Worm (Caenorhabditis elegans) whole organism, L4 larva: ENCODE data around the gene F11A5.18.
A peak's percentile ranks its signal among the peaks of the same experiment; 100 is the strongest.

Source experiments
- D1046.2 ChIP-seq: fragments of 200-800 bp; sonication (Bioruptor generic); IDR thresholded peaks from 2 replicates; pipeline ENCODE4 v1.3.6; 2022; ENCODE audit warnings: missing genetic modification characterization, missing compliant biosample characterization
- F10B5.3 ChIP-seq: sonication (generic microtip); optimal IDR thresholded peaks from 2 replicates; lab custom pipeline; 2016; ENCODE audit warnings: mild to moderate bottlenecking, missing genetic modification characterization, missing compliant biosample characterization
- F26F4.8 ChIP-seq: fragments of 200-800 bp; sonication (Bioruptor generic); conservative IDR thresholded peaks from 2 replicates; pipeline ENCODE4 v1.3.6; 2022; ENCODE audit warnings: missing genetic modification characterization, missing compliant biosample characterization
- F37D6.2 ChIP-seq: sonication (generic microtip); optimal IDR thresholded peaks from 2 replicates; lab custom pipeline; 2016; ENCODE audit warnings: mild to moderate bottlenecking, missing genetic modification characterization, missing compliant biosample characterization
- F49E8.2 ChIP-seq: sonication (generic microtip); optimal IDR thresholded peaks from 2 replicates; lab custom pipeline; 2016; ENCODE audit warnings: missing compliant biosample characterization, mild to moderate bottlenecking, missing genetic modification characterization, borderline replicate concordance
- R02D3.7 ChIP-seq: fragments of 150-350 bp; sonication (generic microtip); optimal IDR thresholded peaks from 3 replicates; lab custom pipeline; 2014; ENCODE audit warnings: missing biosample characterization, missing genetic modification characterization
- T26A8.4 ChIP-seq: fragments of 200-800 bp; sonication (Bioruptor generic); IDR thresholded peaks from 2 replicates; pipeline ENCODE4 v1.3.6; 2022; ENCODE audit warnings: missing genetic modification characterization, missing compliant biosample characterization
- Y48G9A.11 ChIP-seq: fragments of 200-800 bp; sonication (Bioruptor generic); IDR thresholded peaks from 2 replicates; pipeline ENCODE4 v1.3.6; 2022; ENCODE audit warnings: missing genetic modification reagents, missing genetic modification characterization, missing compliant biosample characterization
- Y75B8A.6 ChIP-seq: fragments of 200-800 bp; sonication (Bioruptor generic); IDR thresholded peaks from 2 replicates; pipeline ENCODE4 v1.3.6; 2022; ENCODE audit warnings: missing genetic modification reagents, missing genetic modification characterization, missing compliant biosample characterization
- ceh-20 ChIP-seq: fragments of 200-800 bp; sonication (Bioruptor generic); IDR thresholded peaks from 2 replicates; pipeline ENCODE4 v1.3.6; 2022; ENCODE audit warnings: missing genetic modification reagents, missing genetic modification characterization, missing compliant biosample characterization
- ceh-44 ChIP-seq: fragments of 200-800 bp; sonication (Bioruptor generic); IDR thresholded peaks from 2 replicates; pipeline ENCODE4 v1.3.6; 2022; ENCODE audit warnings: missing genetic modification reagents, missing genetic modification characterization, missing compliant biosample characterization
- ceh-82 ChIP-seq: sonication (generic microtip); optimal IDR thresholded peaks from 2 replicates; lab custom pipeline; 2017; ENCODE audit warnings: missing biosample characterization, missing genetic modification characterization
- ces-1 ChIP-seq: fragments of 150-350 bp; sonication (generic microtip); optimal IDR thresholded peaks from 4 replicates; lab custom pipeline; 2014; ENCODE audit warnings: missing biosample characterization, missing genetic modification reagents, missing genetic modification characterization
- cey-2 ChIP-seq: sonication (generic microtip); optimal IDR thresholded peaks from 3 replicates; lab custom pipeline; 2017; ENCODE audit warnings: missing genetic modification characterization, mild to moderate bottlenecking, missing compliant biosample characterization, antibody characterized with exemption, borderline replicate concordance; ENCODE audit not compliant: insufficient read depth
- ctbp-1 ChIP-seq: fragments of 200-800 bp; sonication (Bioruptor generic); IDR thresholded peaks from 2 replicates; pipeline ENCODE4 v1.3.6; 2022; ENCODE audit warnings: missing genetic modification reagents, missing genetic modification characterization, missing compliant biosample characterization
- dmd-8 ChIP-seq: fragments of 200-800 bp; sonication (Bioruptor generic); IDR thresholded peaks from 2 replicates; pipeline ENCODE4 v1.3.6; 2022; ENCODE audit warnings: missing genetic modification characterization, missing compliant biosample characterization
- dve-1 ChIP-seq: sonication (generic microtip); optimal IDR thresholded peaks from 2 replicates; lab custom pipeline; 2017; ENCODE audit warnings: antibody characterized with exemption, mild to moderate bottlenecking, missing genetic modification characterization, missing compliant biosample characterization; ENCODE audit not compliant: insufficient read depth
- fkh-10 ChIP-seq: fragments of 150-350 bp; optimal IDR thresholded peaks from 2 replicates; lab custom pipeline; 2014; ENCODE audit warnings: missing biosample characterization, missing genetic modification reagents, missing genetic modification characterization
- hif-1 ChIP-seq, 2 experiments: sonication (generic microtip); optimal IDR thresholded peaks; 2 replicates each; lab custom pipeline; 2016 to 2017; ENCODE audit warnings: missing compliant biosample characterization in 2 of 2, missing genetic modification characterization in 2 of 2, missing genetic modification reagents in 2 of 2, missing genotype in 2 of 2, mild to moderate bottlenecking in 1 of 2
- hlh-11 ChIP-seq: fragments of 200-800 bp; sonication (Bioruptor generic); optimal IDR thresholded peaks from 2 replicates; lab custom pipeline; 2018; ENCODE audit warnings: mild to moderate bottlenecking, missing genetic modification characterization, missing compliant biosample characterization
- jun-1 ChIP-seq: fragments of 150-350 bp; optimal IDR thresholded peaks from 2 replicates; lab custom pipeline; 2014; ENCODE audit warnings: missing biosample characterization, missing genetic modification reagents, missing genetic modification characterization
- lim-7 ChIP-seq: fragments of 200-800 bp; sonication (Bioruptor generic); IDR thresholded peaks from 2 replicates; pipeline ENCODE4 v1.3.6; 2022; ENCODE audit warnings: missing genetic modification characterization, missing compliant biosample characterization
- lin-15B ChIP-seq: fragments of 150-350 bp; sonication (generic microtip); optimal IDR thresholded peaks from 3 replicates; lab custom pipeline; 2014; ENCODE audit warnings: missing biosample characterization, missing genetic modification characterization
- lin-29 ChIP-seq: fragments of 200-800 bp; sonication (Bioruptor generic); IDR thresholded peaks from 2 replicates; pipeline ENCODE4 v1.3.6; 2022; ENCODE audit warnings: missing genetic modification reagents, missing genetic modification characterization, missing compliant biosample characterization
- lin-39 ChIP-seq: fragments of 150-350 bp; optimal IDR thresholded peaks from 2 replicates; lab custom pipeline; 2014; ENCODE audit warnings: missing biosample characterization, missing genetic modification reagents, missing genetic modification characterization
- lir-3 ChIP-seq: sonication (generic microtip); optimal IDR thresholded peaks from 2 replicates; lab custom pipeline; 2016; ENCODE audit warnings: mild to moderate bottlenecking, missing genetic modification characterization, missing compliant biosample characterization
- lsy-2 ChIP-seq, 2 experiments: fragments of 150-350 bp in 1 of 2; sonication (generic microtip) in 1 of 2; optimal IDR thresholded peaks; 2 replicates each; lab custom pipeline; 2014 to 2017; ENCODE audit warnings: missing biosample characterization in 2 of 2, missing genetic modification characterization in 2 of 2
- madf-9 ChIP-seq: fragments of 200-800 bp; sonication (Bioruptor generic); conservative IDR thresholded peaks from 2 replicates; pipeline ENCODE4 v1.3.6; 2022; ENCODE audit warnings: missing genetic modification reagents, missing genetic modification characterization, missing compliant biosample characterization
- mep-1 ChIP-seq: fragments of 150-350 bp; sonication (generic microtip); optimal IDR thresholded peaks from 3 replicates; lab custom pipeline; 2014; ENCODE audit warnings: missing biosample characterization, missing genetic modification characterization
- mxl-2 ChIP-seq: fragments of 200-800 bp; sonication (Bioruptor generic); conservative IDR thresholded peaks from 2 replicates; pipeline ENCODE4 v1.3.6; 2022; ENCODE audit warnings: missing genetic modification reagents, missing genetic modification characterization, missing compliant biosample characterization
- nhr-102 ChIP-seq: sonication (generic microtip); optimal IDR thresholded peaks from 2 replicates; lab custom pipeline; 2016; ENCODE audit warnings: mild to moderate bottlenecking, missing genetic modification characterization, moderate library complexity, missing compliant biosample characterization
- nhr-11 ChIP-seq: fragments of 150-350 bp; optimal IDR thresholded peaks from 2 replicates; lab custom pipeline; 2014; ENCODE audit warnings: missing biosample characterization, missing genetic modification characterization
- nhr-25 ChIP-seq: sonication (generic microtip); optimal IDR thresholded peaks from 2 replicates; lab custom pipeline; 2017; ENCODE audit warnings: missing genetic modification characterization, mild to moderate bottlenecking, missing compliant biosample characterization, antibody characterized with exemption, moderate library complexity, borderline replicate concordance; ENCODE audit not compliant: insufficient read depth
- nhr-48 ChIP-seq: sonication (generic microtip); optimal IDR thresholded peaks from 2 replicates; lab custom pipeline; 2016; ENCODE audit warnings: mild to moderate bottlenecking, missing genetic modification characterization, missing compliant biosample characterization
- nhr-76 ChIP-seq: fragments of 150-350 bp; optimal IDR thresholded peaks from 2 replicates; lab custom pipeline; 2014; ENCODE audit warnings: missing biosample characterization, missing genetic modification characterization
- pha-4 ChIP-seq, 2 experiments: fragments of 150-350 bp in 1 of 2; fragments of 200-800 bp in 1 of 2; sonication (Bioruptor generic) in 1 of 2; IDR thresholded peaks in 1 of 2; optimal IDR thresholded peaks in 1 of 2; 2 replicates each; pipeline versions ENCODE4 v1.3.6 to Lab custom; 2014 to 2022; ENCODE audit warnings: missing genetic modification characterization in 2 of 2, missing genetic modification reagents in 2 of 2, missing biosample characterization in 1 of 2, missing compliant biosample characterization in 1 of 2
- sdz-12 ChIP-seq: fragments of 200-800 bp; sonication (Bioruptor generic); optimal IDR thresholded peaks from 2 replicates; lab custom pipeline; 2018; ENCODE audit warnings: mild to moderate bottlenecking, missing genetic modification characterization, missing compliant biosample characterization
- skn-1 ChIP-seq: fragments of 150-350 bp; optimal IDR thresholded peaks from 2 replicates; lab custom pipeline; 2014; ENCODE audit warnings: missing biosample characterization, missing genetic modification characterization
- snpc-1.2 ChIP-seq: fragments of 200-800 bp; sonication (Bioruptor generic); IDR thresholded peaks from 2 replicates; pipeline ENCODE4 v1.3.6; 2022; ENCODE audit warnings: missing genetic modification reagents, missing genetic modification characterization, missing compliant biosample characterization
- tag-97 ChIP-seq: fragments of 200-800 bp; sonication (Bioruptor generic); IDR thresholded peaks from 2 replicates; pipeline ENCODE4 v1.3.6; 2022; ENCODE audit warnings: missing genetic modification characterization, missing compliant biosample characterization
- tra-1 ChIP-seq: fragments of 200-800 bp; sonication (Bioruptor generic); IDR thresholded peaks from 2 replicates; pipeline ENCODE4 v1.3.6; 2022; ENCODE audit warnings: missing genetic modification reagents, missing genetic modification characterization, missing compliant biosample characterization
- unc-130 ChIP-seq: sonication (generic microtip); optimal IDR thresholded peaks from 2 replicates; lab custom pipeline; 2016; ENCODE audit warnings: missing genetic modification reagents, missing genetic modification characterization, missing compliant biosample characterization
- zip-2 ChIP-seq: fragments of 150-350 bp; optimal IDR thresholded peaks from 2 replicates; lab custom pipeline; 2014; ENCODE audit warnings: missing biosample characterization, missing genetic modification characterization

F11A5.18 gene

ce11 chrV:16225524-16226116 lies 22.9 kb downstream of the F11A5.18 start (continued):
- TF ChIP-seq lin-29 (no peak), mep-1 (tag; lab: Kevin White, UChicago) (no peak), fkh-10 (no peak), nhr-102 (peak; percentile 14), ceh-82 (tag; lab: Kevin White, UChicago) (no peak), Y75B8A.6 (GFP tag; lab: Robert Waterston, UW) (0 out of 2 replicates have a peak, but pooled peaks have one; percentile 17), lsy-2 (tag; optimal IDR thresholded peaks at IDR 0.05; lab: Kevin White, UChicago) (no peak), T26A8.4 (GFP tag; lab: Robert Waterston, UW) (no peak), nhr-11 (tag; lab: Kevin White, UChicago) (no peak), Y48G9A.11 (GFP tag; lab: Robert Waterston, UW) (peak; percentile 47; the same call in 1 of the 2 replicates), jun-1 (tag; lab: Kevin White, UChicago) (no peak), nhr-76 (tag; lab: Kevin White, UChicago) (no peak), ceh-20 (GFP tag; lab: Robert Waterston, UW) (no peak), D1046.2 (GFP tag; lab: Robert Waterston, UW) (no peak), lir-3 (tag; lab: Kevin White, UChicago) (no peak), F49E8.2 (peak; percentile 81), nhr-48 (tag; lab: Kevin White, UChicago) (peak; percentile 35), snpc-1.2 (GFP tag; lab: Robert Waterston, UW) (peak; percentile 65), zip-2 (tag; lab: Kevin White, UChicago) (no peak), tra-1 (peak; percentile 42; the same call in 1 of the 2 replicates), pha-4 (GFP tag; IDR thresholded peaks at IDR 0.05; lab: Robert Waterston, UW) (0 out of 2 replicates have a peak, but pooled peaks have one; percentile 10), pha-4 (tag; optimal IDR thresholded peaks at IDR 0.05; lab: Kevin White, UChicago) (no peak), F37D6.2 (tag; lab: Kevin White, UChicago) (no peak), ceh-44 (peak; percentile 85), hlh-11 (peak; percentile 14), madf-9 (no peak), lim-7 (no peak), ctbp-1 (GFP tag; lab: Robert Waterston, UW) (no peak), F26F4.8 (no peak), unc-130 (GFP tag; lab: Kevin White, UChicago) (peak; percentile 12)

ce11 chrV:16226581-16226980 lies 23.9 kb downstream of the F11A5.18 start, which contains the start of gene F11A5.13:
Gene F11A5.13, minus strand, starts transcription at chrV:16226681.
- TF ChIP-seq lin-15B (tag; lab: Kevin White, UChicago) (no peak), dmd-8 (no peak), lin-39 (tag; lab: Kevin White, UChicago) (no peak), hif-1 (tag; optimal IDR thresholded peaks at IDR 0.05; lab: Kevin White, UChicago) (no peak), cey-2 (tag; lab: Kevin White, UChicago) (no peak), ces-1 (GFP tag; lab: Kevin White, UChicago) (no peak), nhr-25 (tag; lab: Kevin White, UChicago) (no peak), dve-1 (tag; lab: Kevin White, UChicago) (no peak), mxl-2 (GFP tag; lab: Robert Waterston, UW) (no peak), snpc-1.2 (GFP tag; lab: Robert Waterston, UW) (no peak), ceh-20 (GFP tag; lab: Robert Waterston, UW) (no peak), F10B5.3 (tag; lab: Kevin White, UChicago) (no peak), jun-1 (tag; lab: Kevin White, UChicago) (no peak), sdz-12 (GFP tag; lab: Kevin White, UChicago) (no peak), R02D3.7 (no peak), skn-1 (no peak), T26A8.4 (GFP tag; lab: Robert Waterston, UW) (no peak), tag-97 (GFP tag; lab: Robert Waterston, UW) (no peak)
